Fruit fly (Drosophila melanogaster) whole organism, embryonic: ENCODE results near the gene Shmt.

Source experiments
- Adf1 ChIP-seq: fragments of 200-800 bp; sonication (Bioruptor generic); IDR thresholded peaks from 2 replicates; pipeline ENCODE4 v1.3.6; 2022; ENCODE audit warnings: missing biosample characterization, missing genetic modification characterization
- Atf-2 ChIP-seq: fragments of 200-800 bp; sonication (Bioruptor generic); optimal IDR thresholded peaks from 2 replicates; lab custom pipeline; 2016; ENCODE audit warnings: missing biosample characterization, missing genetic modification characterization
- Atf3 ChIP-seq: fragments of 200-800 bp; sonication (Bioruptor generic); optimal IDR thresholded peaks from 3 replicates; lab custom pipeline; 2016; ENCODE audit warnings: missing biosample characterization, missing genetic modification characterization
- B-H2 ChIP-seq: fragments of 200-800 bp; sonication (Bioruptor generic); optimal IDR thresholded peaks from 2 replicates; lab custom pipeline; 2018; ENCODE audit warnings: missing biosample characterization, mild to moderate bottlenecking, missing genetic modification characterization
- BEAF-32 ChIP-seq: fragments of 200-800 bp; sonication (Bioruptor generic); optimal IDR thresholded peaks from 3 replicates; lab custom pipeline; 2017; ENCODE audit warnings: missing biosample characterization, missing genetic modification characterization, mild to moderate bottlenecking, moderate library complexity, missing genetic modification reagents
- CG10267 ChIP-seq: fragments of 200-800 bp; sonication (Bioruptor generic); optimal IDR thresholded peaks from 2 replicates; lab custom pipeline; 2018; ENCODE audit warnings: missing biosample characterization, mild to moderate bottlenecking, missing genetic modification characterization, moderate library complexity
- CG10321 ChIP-seq: fragments of 200-800 bp; sonication (Bioruptor generic); IDR thresholded peaks from 2 replicates; pipeline ENCODE4 v1.3.6; 2022; ENCODE audit warnings: missing biosample characterization, missing genetic modification characterization
- CG11085 ChIP-seq: fragments of 200-800 bp; sonication (Bioruptor generic); IDR thresholded peaks from 2 replicates; pipeline ENCODE4 v1.3.6; 2022; ENCODE audit warnings: missing biosample characterization, missing genetic modification characterization
- CG11247 ChIP-seq: fragments of 200-800 bp; sonication (Bioruptor generic); IDR thresholded peaks from 2 replicates; pipeline ENCODE4 v1.3.6; 2022; ENCODE audit warnings: missing biosample characterization, missing genetic modification characterization
- CG14710 ChIP-seq: fragments of 200-800 bp; sonication (Bioruptor generic); optimal IDR thresholded peaks from 3 replicates; lab custom pipeline; 2019; ENCODE audit warnings: missing biosample characterization, mild to moderate bottlenecking, missing genetic modification characterization, moderate library complexity
- CG15601 ChIP-seq: fragments of 200-800 bp; sonication (Bioruptor generic); optimal IDR thresholded peaks from 3 replicates; lab custom pipeline; 2019; ENCODE audit warnings: missing biosample characterization, mild to moderate bottlenecking, missing genetic modification characterization, moderate library complexity
- CG15696 ChIP-seq: fragments of 200-800 bp; sonication (Bioruptor generic); optimal IDR thresholded peaks from 2 replicates; lab custom pipeline; 2019; ENCODE audit warnings: missing biosample characterization, mild to moderate bottlenecking, missing genetic modification characterization, moderate library complexity
- CG18262 ChIP-seq: fragments of 200-800 bp; optimal IDR thresholded peaks from 3 replicates; lab custom pipeline; 2019; ENCODE audit warnings: missing biosample characterization, mild to moderate bottlenecking, missing genetic modification characterization, moderate library complexity
- CG18764 ChIP-seq: fragments of 200-800 bp; sonication (Bioruptor generic); optimal IDR thresholded peaks from 3 replicates; lab custom pipeline; 2016; ENCODE audit warnings: missing biosample characterization, missing genetic modification characterization
- CG2199 ChIP-seq: fragments of 200-800 bp; sonication (Bioruptor generic); IDR thresholded peaks from 3 replicates; pipeline ENCODE4 v1.3.6; 2022; ENCODE audit warnings: missing biosample characterization, missing genetic modification characterization
- CG31388 ChIP-seq: fragments of 200-800 bp; sonication (Bioruptor generic); optimal IDR thresholded peaks from 2 replicates; lab custom pipeline; 2016; ENCODE audit warnings: missing biosample characterization, missing genetic modification characterization
- CG3163 ChIP-seq: fragments of 200-800 bp; sonication (Bioruptor generic); optimal IDR thresholded peaks from 3 replicates; lab custom pipeline; 2016; ENCODE audit warnings: missing biosample characterization, missing genetic modification characterization
- CG4424 ChIP-seq: fragments of 200-800 bp; sonication (Bioruptor generic); optimal IDR thresholded peaks from 3 replicates; lab custom pipeline; 2016; ENCODE audit warnings: missing biosample characterization, missing genetic modification characterization
- CG4707 ChIP-seq: fragments of 200-800 bp; sonication (Bioruptor generic); optimal IDR thresholded peaks from 2 replicates; lab custom pipeline; 2018; ENCODE audit warnings: missing biosample characterization, mild to moderate bottlenecking, missing genetic modification characterization, moderate library complexity
- CG8089 ChIP-seq: fragments of 200-800 bp; sonication (Bioruptor generic); optimal IDR thresholded peaks from 3 replicates; lab custom pipeline; 2016; ENCODE audit warnings: missing biosample characterization, missing genetic modification characterization
- CG8388 ChIP-seq: fragments of 200-800 bp; sonication (Bioruptor generic); optimal IDR thresholded peaks from 2 replicates; lab custom pipeline; 2019; ENCODE audit warnings: missing biosample characterization, mild to moderate bottlenecking, missing genetic modification characterization, moderate library complexity
- CG9609 ChIP-seq: fragments of 200-800 bp; sonication (Bioruptor generic); optimal IDR thresholded peaks from 3 replicates; lab custom pipeline; 2016; ENCODE audit warnings: missing biosample characterization, missing genetic modification characterization
- CTCF ChIP-seq: fragments of 200-800 bp; sonication (Bioruptor generic); optimal IDR thresholded peaks from 2 replicates; lab custom pipeline; 2017; ENCODE audit warnings: missing biosample characterization, mild to moderate bottlenecking, missing genetic modification characterization, moderate library complexity
- CrebB ChIP-seq: fragments of 200-800 bp; sonication (Bioruptor generic); optimal IDR thresholded peaks from 3 replicates; lab custom pipeline; 2018; ENCODE audit warnings: missing biosample characterization, mild to moderate bottlenecking, missing genetic modification characterization
- Dek ChIP-seq: fragments of 200-800 bp; sonication (Bioruptor generic); optimal IDR thresholded peaks from 3 replicates; lab custom pipeline; 2019; ENCODE audit warnings: missing biosample characterization, mild to moderate bottlenecking, missing genetic modification characterization, moderate library complexity
- E2f2 ChIP-seq: fragments of 200-800 bp; sonication (Bioruptor generic); IDR thresholded peaks from 2 replicates; pipeline ENCODE4 v1.3.6; 2022; ENCODE audit warnings: missing biosample characterization, missing genetic modification characterization
- Elba2 ChIP-seq: fragments of 200-800 bp; sonication (Bioruptor generic); optimal IDR thresholded peaks from 3 replicates; lab custom pipeline; 2016; ENCODE audit warnings: missing biosample characterization, missing genetic modification characterization
- Fer1 ChIP-seq: fragments of 200-800 bp; sonication (Bioruptor generic); optimal IDR thresholded peaks from 2 replicates; lab custom pipeline; 2017; ENCODE audit warnings: missing biosample characterization, mild to moderate bottlenecking, missing genetic modification characterization
- H15 ChIP-seq: fragments of 200-800 bp; sonication (Bioruptor generic); IDR thresholded peaks from 3 replicates; pipeline ENCODE4 v1.3.6; 2022; ENCODE audit warnings: missing biosample characterization, missing genetic modification characterization
- Kr ChIP-seq: fragments of 200-800 bp; sonication (Bioruptor generic); optimal IDR thresholded peaks from 2 replicates; lab custom pipeline; 2017; ENCODE audit warnings: missing biosample characterization, mild to moderate bottlenecking, missing genetic modification characterization
- MTF-1 ChIP-seq: fragments of 200-800 bp; sonication (Bioruptor generic); optimal IDR thresholded peaks from 2 replicates; lab custom pipeline; 2018; ENCODE audit warnings: missing biosample characterization, mild to moderate bottlenecking, missing genetic modification characterization, borderline replicate concordance
- NfI ChIP-seq: fragments of 200-800 bp; sonication (Bioruptor generic); optimal IDR thresholded peaks from 3 replicates; lab custom pipeline; 2018; ENCODE audit warnings: missing biosample characterization, mild to moderate bottlenecking, missing genetic modification characterization, moderate library complexity
- Pdp1 ChIP-seq, 2 experiments: fragments of 200-800 bp; sonication (Bioruptor generic); optimal IDR thresholded peaks; 3 replicates each; lab custom pipeline; 2016; ENCODE audit warnings: missing biosample characterization in 2 of 2, missing genetic modification characterization in 2 of 2, mild to moderate bottlenecking in 1 of 2, moderate library complexity in 1 of 2
- Side ChIP-seq: fragments of 200-800 bp; sonication (Bioruptor generic); optimal IDR thresholded peaks from 2 replicates; lab custom pipeline; 2016; ENCODE audit warnings: missing biosample characterization, missing genetic modification characterization
- Sin3A ChIP-seq: fragments of >200 bp; optimal IDR thresholded peaks from 2 replicates; lab custom pipeline; 2018
- Six4 ChIP-seq: fragments of 200-800 bp; sonication (Bioruptor generic); optimal IDR thresholded peaks from 2 replicates; lab custom pipeline; 2016; ENCODE audit warnings: missing biosample characterization, missing genetic modification characterization
- az2 ChIP-seq: fragments of 200-800 bp; sonication (Bioruptor generic); optimal IDR thresholded peaks from 3 replicates; lab custom pipeline; 2016; ENCODE audit warnings: missing biosample characterization, missing genetic modification characterization
- cad ChIP-seq: fragments of >200 bp; optimal IDR thresholded peaks from 2 replicates; lab custom pipeline; 2017; ENCODE audit warnings: missing biosample characterization, missing genetic modification characterization
- dpn ChIP-seq, 2 experiments: fragments of 200-800 bp; sonication (Bioruptor generic); optimal IDR thresholded peaks; 3 replicates each; lab custom pipeline; 2016; ENCODE audit warnings: missing biosample characterization in 2 of 2, missing genetic modification characterization in 2 of 2
- fd3F ChIP-seq: fragments of 200-800 bp; sonication (Bioruptor generic); optimal IDR thresholded peaks from 2 replicates; lab custom pipeline; 2018; ENCODE audit warnings: missing biosample characterization, mild to moderate bottlenecking, missing genetic modification characterization, moderate library complexity
- her ChIP-seq: fragments of 200-800 bp; sonication (Bioruptor generic); optimal IDR thresholded peaks from 2 replicates; lab custom pipeline; 2016; ENCODE audit warnings: missing biosample characterization, missing genetic modification characterization
- hkb ChIP-seq, 2 experiments: fragments of 200-800 bp in 1 of 2; fragments of >200 bp in 1 of 2; sonication (Bioruptor generic) in 1 of 2; IDR thresholded peaks in 1 of 2; optimal IDR thresholded peaks in 1 of 2; 2 replicates each; pipeline versions ENCODE4 v1.3.6 to Lab custom; 2017 to 2022; ENCODE audit warnings: missing biosample characterization in 1 of 2, missing genetic modification characterization in 1 of 2
- knrl ChIP-seq: fragments of 200-800 bp; sonication (Bioruptor generic); IDR thresholded peaks from 3 replicates; pipeline ENCODE4 v1.3.6; 2022; ENCODE audit warnings: missing biosample characterization, missing genetic modification characterization; ENCODE audit not compliant: partially characterized antibody
- lov ChIP-seq, 2 experiments: fragments of 200-800 bp in 1 of 2; fragments of >200 bp in 1 of 2; sonication (Bioruptor generic) in 1 of 2; IDR thresholded peaks in 1 of 2; optimal IDR thresholded peaks in 1 of 2; 2 replicates in 1 of 2; 3 replicates in 1 of 2; pipeline versions ENCODE4 v1.3.6 to Lab custom; 2017 to 2022; ENCODE audit warnings: missing biosample characterization in 1 of 2, missing genetic modification characterization in 1 of 2
- nerfin-1 ChIP-seq: fragments of 200-800 bp; sonication (Bioruptor generic); optimal IDR thresholded peaks from 3 replicates; lab custom pipeline; 2019; ENCODE audit warnings: missing biosample characterization, mild to moderate bottlenecking, missing genetic modification characterization, moderate library complexity
- odd ChIP-seq: fragments of 200-800 bp; sonication (Bioruptor generic); optimal IDR thresholded peaks from 2 replicates; lab custom pipeline; 2017; ENCODE audit warnings: missing biosample characterization, mild to moderate bottlenecking, missing genetic modification characterization
- phol ChIP-seq: fragments of 200-800 bp; sonication (Bioruptor generic); optimal IDR thresholded peaks from 3 replicates; lab custom pipeline; 2018; ENCODE audit warnings: missing biosample characterization, mild to moderate bottlenecking, missing genetic modification characterization, moderate library complexity
- sd ChIP-seq: fragments of 200-800 bp; sonication (Bioruptor generic); optimal IDR thresholded peaks from 3 replicates; lab custom pipeline; 2018; ENCODE audit warnings: missing biosample characterization, mild to moderate bottlenecking, missing genetic modification characterization, moderate library complexity
- sens ChIP-seq: fragments of 200-800 bp; sonication (Bioruptor generic); peaks from one replicate; lab custom pipeline; 2016; ENCODE audit warnings: missing biosample characterization, missing genetic modification characterization
- zf30C ChIP-seq: fragments of 200-800 bp; sonication (Bioruptor generic); optimal IDR thresholded peaks from 3 replicates; lab custom pipeline; 2018; ENCODE audit warnings: missing biosample characterization, mild to moderate bottlenecking, missing genetic modification characterization

The Shmt gene

DNA sequence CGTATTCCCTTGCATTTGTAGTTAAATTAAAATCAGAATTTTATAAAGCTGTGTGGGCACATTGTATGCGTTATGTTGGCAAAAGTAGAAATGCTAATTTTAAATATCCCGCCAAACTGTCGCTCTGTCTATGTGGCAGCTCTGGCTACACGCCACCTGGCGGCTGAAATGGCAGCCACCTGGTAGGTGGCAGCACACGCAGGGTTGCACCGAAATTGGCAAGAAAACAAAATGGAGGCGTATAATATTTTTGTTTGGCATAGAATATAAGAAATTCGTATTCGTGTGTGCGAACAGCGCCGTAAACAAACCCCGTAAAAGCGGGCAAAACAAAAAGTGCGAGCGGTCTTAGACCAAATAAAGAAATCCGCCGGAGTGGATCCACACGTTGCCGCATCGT, 8.7 kb downstream of the Shmt start, which contains the start of gene CG12236 (continued):
- peak; percentile 26 for TF ChIP-seq CG3163 (GFP tag; lab: Kevin White, UChicago)
- TF ChIP-seq sens (GFP tag; lab: Kevin White, UChicago) = peak; percentile 85
- 0 out of 3 replicates have a peak, but pooled peaks have one; percentile 55 for TF ChIP-seq CG2199 (GFP tag; lab: Robert Waterston, UW)
- TF ChIP-seq CG11247 (GFP tag; lab: Robert Waterston, UW) = peak; percentile 49; the same call in 1 of the 2 replicates
- TF ChIP-seq lov (optimal IDR thresholded peaks at IDR 0.05; lab: Kevin White, UChicago) = no peak
- TF ChIP-seq lov (GFP tag; IDR thresholded peaks at IDR 0.05; lab: Robert Waterston, UW) = peak; percentile 63; the same call in 1 of the 3 replicates
- TF ChIP-seq H15 = no peak
- TF ChIP-seq CG15601 = peak; percentile 33
- no peak for TF ChIP-seq cad (GFP tag; lab: Kevin White, UChicago)
- TF ChIP-seq CG31388 (GFP tag; lab: Kevin White, UChicago) = no peak
- peak; percentile 73 for TF ChIP-seq CG10267
- TF ChIP-seq BEAF-32 (GFP tag; lab: Kevin White, UChicago) = peak; percentile 54
- TF ChIP-seq Pdp1 (GFP tag; optimal IDR thresholded peaks at IDR 0.05; lab: Kevin White, UChicago) = peak; percentile 2 to 43
- peak; percentile 74 for TF ChIP-seq B-H2 (GFP tag; lab: Kevin White, UChicago)
- TF ChIP-seq Elba2 (GFP tag; lab: Kevin White, UChicago) = peak; percentile 72
- peak; percentile 100 for TF ChIP-seq phol (tag; lab: Kevin White, UChicago)
- TF ChIP-seq CG11085 (GFP tag; lab: Robert Waterston, UW) = peak; percentile 44; the same call in 1 of the 2 replicates
- no peak for TF ChIP-seq Atf3 (GFP tag; lab: Kevin White, UChicago)
- peak; percentile 62 for TF ChIP-seq CrebB (tag; lab: Kevin White, UChicago)
- TF ChIP-seq knrl (GFP tag; lab: Robert Waterston, UW) = peak; percentile 40; the same call in 1 of the 3 replicates
- TF ChIP-seq NfI (GFP tag; lab: Kevin White, UChicago) = peak; percentile 65
- no peak for TF ChIP-seq Six4 (GFP tag; lab: Kevin White, UChicago)
- no peak for TF ChIP-seq Atf-2 (GFP tag; lab: Kevin White, UChicago)
- TF ChIP-seq CTCF = peak; percentile 97
- peak; percentile 73 for TF ChIP-seq CG14710
- peak; percentile 27 for TF ChIP-seq CG4424
- TF ChIP-seq sd (tag; lab: Kevin White, UChicago) = peak; percentile 53
- TF ChIP-seq hkb (optimal IDR thresholded peaks at IDR 0.05; lab: Kevin White, UChicago) = peak; percentile 39
- TF ChIP-seq hkb (GFP tag; IDR thresholded peaks at IDR 0.05; lab: Robert Waterston, UW) = peak; percentile 53
- no peak for TF ChIP-seq odd (GFP tag; lab: Kevin White, UChicago)
- peak; percentile 56 for TF ChIP-seq her (GFP tag; lab: Kevin White, UChicago)
- peak; percentile 25 to 59 for TF ChIP-seq dpn (GFP tag; optimal IDR thresholded peaks at IDR 0.05; lab: Kevin White, UChicago)
- peak; percentile 47 for TF ChIP-seq CG15696 (tag; lab: Kevin White, UChicago)
- peak; percentile 2 for TF ChIP-seq fd3F (GFP tag; lab: Kevin White, UChicago)
- TF ChIP-seq zf30C = peak; percentile 10
- peak; percentile 24 for TF ChIP-seq CG8089
- peak; percentile 13 for TF ChIP-seq CG4707 (GFP tag; lab: Kevin White, UChicago)
- TF ChIP-seq az2 (GFP tag; lab: Kevin White, UChicago) = no peak
- no peak for TF ChIP-seq Kr (GFP tag; lab: Kevin White, UChicago)
- TF ChIP-seq CG9609 (GFP tag; lab: Kevin White, UChicago) = peak; percentile 11
- TF ChIP-seq CG18764 = peak; percentile 20
- TF ChIP-seq nerfin-1 (tag; lab: Kevin White, UChicago) = peak; percentile 4
- TF ChIP-seq Adf1 (GFP tag; lab: Robert Waterston, UW) = peak; percentile 42; the same call in 1 of the 2 replicates
- peak; percentile 63 for TF ChIP-seq MTF-1
- peak; percentile 38 for TF ChIP-seq Dek
- peak; percentile 98 for TF ChIP-seq E2f2 (GFP tag; lab: Robert Waterston, UW)
- TF ChIP-seq Side (GFP tag; lab: Kevin White, UChicago) = peak; percentile 29
- TF ChIP-seq CG18262 (tag; lab: Kevin White, UChicago) = peak; percentile 22
- peak; percentile 50 for TF ChIP-seq Sin3A
- no peak for TF ChIP-seq CG8388 (GFP tag; lab: Kevin White, UChicago)
- peak; percentile 75 for TF ChIP-seq Fer1 (GFP tag; lab: Kevin White, UChicago)
- TF ChIP-seq CG10321 (GFP tag; lab: Robert Waterston, UW) = peak; percentile 45; the same call in 1 of the 2 replicates
